Worm (Caenorhabditis elegans) whole organism, mixed stage, embryonic: Measurements from ENCODE around the gene srh-146.

Source experiments
- M03D4.4 ChIP-seq: sonication (generic microtip); optimal IDR thresholded peaks from 2 replicates; lab custom pipeline; 2017; ENCODE audit warnings: mild to moderate bottlenecking, missing genetic modification characterization, missing compliant biosample characterization
- bed-3 ChIP-seq: fragments of 200-800 bp; sonication (Bioruptor generic); optimal IDR thresholded peaks from 3 replicates; lab custom pipeline; 2018; ENCODE audit warnings: mild to moderate bottlenecking, missing genetic modification characterization, moderate library complexity, missing compliant biosample characterization
- blmp-1 ChIP-seq: fragments of 150-350 bp; optimal IDR thresholded peaks from 2 replicates; lab custom pipeline; 2014; ENCODE audit warnings: missing biosample characterization, missing genetic modification characterization
- ceh-39 ChIP-seq: fragments of 150-350 bp; optimal IDR thresholded peaks from 2 replicates; lab custom pipeline; 2014; ENCODE audit warnings: missing biosample characterization, missing genetic modification characterization
- ceh-43 ChIP-seq: fragments of 200-800 bp; sonication (Bioruptor generic); optimal IDR thresholded peaks from 2 replicates; lab custom pipeline; 2018; ENCODE audit warnings: mild to moderate bottlenecking, missing genetic modification characterization, moderate library complexity, missing compliant biosample characterization
- elt-1 ChIP-seq: sonication (generic microtip); optimal IDR thresholded peaks from 2 replicates; lab custom pipeline; 2017; ENCODE audit warnings: missing genetic modification characterization, mild to moderate bottlenecking, missing compliant biosample characterization, antibody characterized with exemption, moderate library complexity, borderline replicate concordance; ENCODE audit not compliant: insufficient read depth
- elt-3 ChIP-seq: fragments of 150-350 bp; optimal IDR thresholded peaks from 2 replicates; lab custom pipeline; 2014; ENCODE audit warnings: missing biosample characterization, missing genetic modification characterization
- flh-1 ChIP-seq: fragments of 200-800 bp; sonication (Bioruptor generic); optimal IDR thresholded peaks from 2 replicates; lab custom pipeline; 2018; ENCODE audit warnings: mild to moderate bottlenecking, missing genetic modification characterization, moderate library complexity, missing compliant biosample characterization
- ham-2 ChIP-seq: fragments of 200-800 bp; sonication (Bioruptor generic); optimal IDR thresholded peaks from 2 replicates; lab custom pipeline; 2018; ENCODE audit warnings: mild to moderate bottlenecking, missing genetic modification characterization, missing compliant biosample characterization
- hlh-1 ChIP-seq: fragments of 150-350 bp; optimal IDR thresholded peaks from 2 replicates; lab custom pipeline; 2014; ENCODE audit warnings: missing biosample characterization, missing genetic modification reagents, missing genetic modification characterization
- lin-13 ChIP-seq: fragments of 150-350 bp; optimal IDR thresholded peaks from 2 replicates; lab custom pipeline; 2014; ENCODE audit warnings: missing biosample characterization, missing genetic modification characterization
- lin-32 ChIP-seq: fragments of 200-800 bp; sonication (Bioruptor generic); optimal IDR thresholded peaks from 2 replicates; lab custom pipeline; 2018; ENCODE audit warnings: mild to moderate bottlenecking, missing genetic modification characterization, missing compliant biosample characterization
- lsy-2 ChIP-seq: fragments of 150-350 bp; optimal IDR thresholded peaks from 2 replicates; lab custom pipeline; 2014; ENCODE audit warnings: missing biosample characterization, missing genetic modification characterization
- mab-5 ChIP-seq: fragments of 150-350 bp; optimal IDR thresholded peaks from 2 replicates; lab custom pipeline; 2014; ENCODE audit warnings: missing biosample characterization, missing genetic modification characterization
- mep-1 ChIP-seq: fragments of 150-350 bp; optimal IDR thresholded peaks from 2 replicates; lab custom pipeline; 2017; ENCODE audit warnings: missing biosample characterization, missing genetic modification reagents, missing genetic modification characterization, inconsistent platforms
- mls-2 ChIP-seq: sonication (generic microtip); optimal IDR thresholded peaks from 2 replicates; lab custom pipeline; 2016; ENCODE audit warnings: mild to moderate bottlenecking, missing genetic modification characterization, moderate library complexity, missing compliant biosample characterization
- nhr-12 ChIP-seq: fragments of 150-350 bp; optimal IDR thresholded peaks from 2 replicates; lab custom pipeline; 2014; ENCODE audit warnings: missing biosample characterization, missing genetic modification characterization
- nhr-2 ChIP-seq: fragments of 150-350 bp; optimal IDR thresholded peaks from 2 replicates; lab custom pipeline; 2014; ENCODE audit warnings: missing biosample characterization, missing genetic modification characterization
- nhr-28 ChIP-seq: fragments of 150-350 bp; optimal IDR thresholded peaks from 2 replicates; lab custom pipeline; 2014; ENCODE audit warnings: missing biosample characterization, missing genetic modification characterization
- nhr-76 ChIP-seq: sonication (generic microtip); optimal IDR thresholded peaks from 2 replicates; lab custom pipeline; 2017; ENCODE audit warnings: missing biosample characterization, missing genetic modification characterization
- pha-4 ChIP-seq: fragments of 150-350 bp; optimal IDR thresholded peaks from 2 replicates; lab custom pipeline; 2018; ENCODE audit warnings: missing biosample characterization, missing genetic modification reagents, missing genetic modification characterization
- sem-2 ChIP-seq: fragments of 200-800 bp; sonication (Bioruptor generic); optimal IDR thresholded peaks from 2 replicates; lab custom pipeline; 2018; ENCODE audit warnings: mild to moderate bottlenecking, missing genetic modification characterization, missing compliant biosample characterization
- snpc-4 ChIP-seq: fragments of 150-350 bp; optimal IDR thresholded peaks from 2 replicates; lab custom pipeline; 2014; ENCODE audit warnings: missing biosample characterization, missing genetic modification characterization
- sptf-1 ChIP-seq: sonication (generic microtip); optimal IDR thresholded peaks from 2 replicates; lab custom pipeline; 2017; ENCODE audit warnings: mild to moderate bottlenecking, missing genetic modification characterization, moderate library complexity, missing compliant biosample characterization
- tbx-8 ChIP-seq: fragments of 200-800 bp; sonication (Bioruptor generic); optimal IDR thresholded peaks from 2 replicates; lab custom pipeline; 2018; ENCODE audit warnings: mild to moderate bottlenecking, missing genetic modification characterization, moderate library complexity, missing compliant biosample characterization
- unc-120 ChIP-seq: sonication (generic microtip); optimal IDR thresholded peaks from 2 replicates; lab custom pipeline; 2017; ENCODE audit warnings: missing genetic modification characterization, missing compliant biosample characterization; ENCODE audit not compliant: poor library complexity, severe bottlenecking
- unc-39 ChIP-seq: fragments of 150-350 bp; optimal IDR thresholded peaks from 2 replicates; lab custom pipeline; 2014; ENCODE audit warnings: missing biosample characterization, missing genetic modification characterization
- unc-62 ChIP-seq: fragments of 150-350 bp; optimal IDR thresholded peaks from 2 replicates; lab custom pipeline; 2014; ENCODE audit warnings: missing biosample characterization, missing genetic modification reagents, missing genetic modification characterization
- ztf-11 ChIP-seq: fragments of 150-350 bp; optimal IDR thresholded peaks from 2 replicates; lab custom pipeline; 2014; ENCODE audit warnings: missing biosample characterization, missing genetic modification characterization

The srh-146 gene

DNA sequence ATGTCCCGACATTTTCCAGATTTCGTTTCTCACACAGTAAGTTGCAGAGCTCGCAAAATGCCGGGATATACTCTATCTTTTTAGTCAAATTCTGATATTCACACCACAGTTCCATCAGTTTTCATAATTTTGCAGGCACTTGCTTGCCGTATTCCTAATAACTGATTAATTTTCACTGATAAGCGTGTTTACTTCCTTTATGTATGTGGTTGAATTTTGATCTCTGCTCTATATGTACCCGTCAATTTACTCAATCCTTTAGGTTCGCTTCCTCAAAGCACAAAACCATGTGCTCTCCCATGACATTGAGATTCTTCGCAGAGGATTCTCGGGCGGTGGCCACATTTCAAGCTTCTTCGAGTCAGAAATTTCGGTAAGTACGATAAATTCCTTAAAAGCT, 32.5 kb upstream of the srh-146 start:
- TF ChIP-seq unc-39 = no peak

DNA sequence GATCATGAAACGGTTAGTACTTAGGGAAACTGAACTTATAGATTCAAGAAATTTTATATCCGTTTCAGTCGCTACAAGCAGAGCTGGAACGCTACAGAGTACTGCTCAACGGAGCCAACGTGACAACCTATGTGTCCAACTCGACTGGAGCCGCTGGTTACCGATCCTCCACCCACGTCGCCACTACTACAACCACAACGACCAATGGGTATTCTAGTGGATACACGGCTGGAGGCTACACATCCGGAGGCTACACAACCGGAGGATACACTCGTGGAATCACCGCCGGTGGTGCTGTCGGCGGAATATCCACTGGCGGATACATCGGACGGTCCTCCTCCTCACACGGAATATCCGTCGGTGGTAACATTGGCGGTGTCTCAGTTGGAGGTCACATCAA, 31.0 kb upstream of the srh-146 start:
- no peak for TF ChIP-seq nhr-28 (tag; lab: Kevin White, UChicago)
- TF ChIP-seq lsy-2 (tag; lab: Kevin White, UChicago) = no peak
- no peak for TF ChIP-seq hlh-1 (tag; lab: Kevin White, UChicago)
- TF ChIP-seq nhr-2 (tag; lab: Kevin White, UChicago) = no peak

- TF ChIP-seq ham-2 (GFP tag; lab: Kevin White, UChicago) (no peak), lsy-2 (tag; lab: Kevin White, UChicago) (no peak), ceh-43 (GFP tag; lab: Kevin White, UChicago) (no peak), elt-3 (no peak), tbx-8 (GFP tag; lab: Kevin White, UChicago) (no peak), nhr-12 (tag; lab: Kevin White, UChicago) (no peak), ceh-39 (tag; lab: Kevin White, UChicago) (no peak), nhr-2 (tag; lab: Kevin White, UChicago) (no peak), mab-5 (tag; lab: Kevin White, UChicago) (no peak), ztf-11 (tag; lab: Kevin White, UChicago) (no peak), lin-32 (no peak), bed-3 (GFP tag; lab: Kevin White, UChicago) (no peak)
These were observed 29.6 kb upstream of the srh-146 start, which contains the start of gene sre-24 for ce11 chrV:2884411-2884810. Gene sre-24 (plus strand): TSS chrV:2884711.

- TF ChIP-seq bed-3 (GFP tag; lab: Kevin White, UChicago) = no peak
- TF ChIP-seq ztf-11 (tag; lab: Kevin White, UChicago) = no peak
- TF ChIP-seq lsy-2 (tag; lab: Kevin White, UChicago) = no peak
- TF ChIP-seq unc-39 = no peak
- TF ChIP-seq sptf-1 (tag; lab: Kevin White, UChicago) = no peak
- no peak for TF ChIP-seq ceh-39 (tag; lab: Kevin White, UChicago)
- no peak for TF ChIP-seq nhr-28 (tag; lab: Kevin White, UChicago)
- no peak for TF ChIP-seq unc-62 (GFP tag; lab: Kevin White, UChicago)
- no peak for TF ChIP-seq tbx-8 (GFP tag; lab: Kevin White, UChicago)
- TF ChIP-seq elt-1 = no peak
- TF ChIP-seq flh-1 (GFP tag; lab: Kevin White, UChicago) = no peak
These were observed 25.8 kb upstream of the srh-146 start for ce11 chrV:2888265-2888664.

ce11 chrV:2888681-2889080, 25.4 kb upstream of the srh-146 start, which contains the start of gene srw-4:
Gene srw-4 (minus strand): TSS chrV:2888781.
- TF ChIP-seq unc-39 = no peak
- TF ChIP-seq ham-2 (GFP tag; lab: Kevin White, UChicago) = no peak
- no peak for TF ChIP-seq sem-2
- TF ChIP-seq tbx-8 (GFP tag; lab: Kevin White, UChicago) = no peak

DNA sequence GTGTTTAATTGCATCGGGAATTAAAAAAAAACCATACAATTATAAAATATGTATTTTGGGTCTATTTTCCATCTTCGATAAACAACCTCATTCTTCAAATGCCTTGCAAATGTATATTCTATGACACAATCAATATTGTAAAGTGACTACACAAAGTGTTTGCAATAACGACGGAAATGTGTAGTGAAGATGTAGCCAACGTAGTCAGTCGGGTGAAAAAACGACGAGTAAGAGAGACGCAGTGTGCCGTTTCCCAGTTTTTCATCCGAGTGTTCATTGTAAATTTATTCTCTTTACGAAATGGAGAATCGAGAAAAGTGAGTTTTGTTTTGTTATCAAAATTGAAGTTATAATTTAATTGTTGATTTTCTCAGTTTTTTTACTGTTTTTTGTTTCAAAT, 22.1 kb upstream of the srh-146 start, which contains the start of gene F37B4.15:
Gene F37B4.15 (plus strand): TSS at position 301 of the 400 bp plus-strand sequence.
- TF ChIP-seq nhr-2 (tag; lab: Kevin White, UChicago) (no peak), nhr-76 (tag; lab: Kevin White, UChicago) (no peak), mep-1 (tag; lab: Kevin White, UChicago) (no peak), unc-120 (tag; lab: Kevin White, UChicago) (no peak), blmp-1 (tag; lab: Kevin White, UChicago) (no peak), flh-1 (GFP tag; lab: Kevin White, UChicago) (no peak), snpc-4 (tag; lab: Kevin White, UChicago) (no peak), pha-4 (tag; lab: Kevin White, UChicago) (no peak), hlh-1 (tag; lab: Kevin White, UChicago) (no peak), lsy-2 (tag; lab: Kevin White, UChicago) (no peak), mab-5 (tag; lab: Kevin White, UChicago) (no peak), mls-2 (tag; lab: Kevin White, UChicago) (no peak), ztf-11 (tag; lab: Kevin White, UChicago) (no peak)

ce11 chrV:2892976-2893375, 21.1 kb upstream of the srh-146 start, which contains the start of gene srh-127:
Gene srh-127 (plus strand): TSS chrV:2893276.
- TF ChIP-seq ztf-11 (tag; lab: Kevin White, UChicago) (no peak), lin-32 (no peak), M03D4.4 (tag; lab: Kevin White, UChicago) (no peak), bed-3 (GFP tag; lab: Kevin White, UChicago) (no peak), ceh-43 (GFP tag; lab: Kevin White, UChicago) (no peak), unc-120 (tag; lab: Kevin White, UChicago) (no peak), snpc-4 (tag; lab: Kevin White, UChicago) (no peak), flh-1 (GFP tag; lab: Kevin White, UChicago) (no peak), hlh-1 (tag; lab: Kevin White, UChicago) (no peak), ceh-39 (tag; lab: Kevin White, UChicago) (no peak), nhr-76 (tag; lab: Kevin White, UChicago) (no peak), sem-2 (no peak), pha-4 (tag; lab: Kevin White, UChicago) (no peak), mls-2 (tag; lab: Kevin White, UChicago) (no peak), blmp-1 (tag; lab: Kevin White, UChicago) (no peak), sptf-1 (tag; lab: Kevin White, UChicago) (no peak), lin-13 (tag; lab: Kevin White, UChicago) (no peak)
